Fruit fly (Drosophila melanogaster): ENCODE measurements around the gene CG7945.

The CG7945 gene

dm6 chr3L:15544455-15545415, 20.8 kb upstream of the CG7945 start:
- TF ChIP-seq Dll (optimal IDR thresholded peaks at IDR 0.05) (no peak), EcR (GFP tag; optimal IDR thresholded peaks at IDR 0.05) (peak; percentile 69 to 76)

DNA sequence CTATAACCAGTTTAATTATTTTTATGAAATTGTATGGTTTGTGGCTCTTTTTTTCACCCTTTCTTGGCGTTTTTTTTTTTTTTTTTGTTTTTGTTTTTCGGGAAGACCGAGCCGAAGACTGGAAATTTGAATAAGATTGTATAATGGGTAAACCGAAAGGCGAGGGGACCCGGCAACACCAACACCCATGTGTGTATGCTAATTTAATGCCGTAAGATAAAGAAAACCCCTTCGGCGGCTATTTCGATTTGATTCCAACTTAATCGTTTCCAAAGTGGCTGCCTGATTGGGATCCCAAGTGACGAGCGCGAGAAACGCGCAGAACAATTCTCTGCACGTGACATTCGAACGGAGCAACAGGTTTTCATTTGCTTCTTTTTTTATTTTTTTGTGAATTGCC, 19.5 kb upstream of the CG7945 start:
- TF ChIP-seq usp (GFP tag; optimal IDR thresholded peaks at IDR 0.05) (no peak), pan (optimal IDR thresholded peaks at IDR 0.05) (no peak), psq (optimal IDR thresholded peaks at IDR 0.05) (no peak), CG8478 (optimal IDR thresholded peaks at IDR 0.05) (no peak)

- no peak for TF ChIP-seq psq (optimal IDR thresholded peaks at IDR 0.05)
- TF ChIP-seq EcR (GFP tag; optimal IDR thresholded peaks at IDR 0.05) = no peak
- TF ChIP-seq CG8478 (optimal IDR thresholded peaks at IDR 0.05) = no peak
- no peak for TF ChIP-seq Dll (optimal IDR thresholded peaks at IDR 0.05)
- TF ChIP-seq pan (optimal IDR thresholded peaks at IDR 0.05) = no peak
- TF ChIP-seq usp (GFP tag; optimal IDR thresholded peaks at IDR 0.05) = no peak
Observed at dm6 chr3L:15543049-15543448, 19.1 kb upstream of the CG7945 start.

dm6 chr3L:15541281-15541680, 17.3 kb upstream of the CG7945 start:
- TF ChIP-seq psq (optimal IDR thresholded peaks at IDR 0.05) (no peak), EcR (GFP tag; optimal IDR thresholded peaks at IDR 0.05) (no peak), usp (GFP tag; optimal IDR thresholded peaks at IDR 0.05) (no peak), CG8478 (optimal IDR thresholded peaks at IDR 0.05) (no peak), Dll (optimal IDR thresholded peaks at IDR 0.05) (no peak), pan (optimal IDR thresholded peaks at IDR 0.05) (no peak)

dm6 chr3L:15540682-15541081, 16.7 kb upstream of the CG7945 start:
- TF ChIP-seq psq (optimal IDR thresholded peaks at IDR 0.05) (no peak), usp (GFP tag; optimal IDR thresholded peaks at IDR 0.05) (no peak), EcR (GFP tag; optimal IDR thresholded peaks at IDR 0.05) (no peak), CG8478 (optimal IDR thresholded peaks at IDR 0.05) (no peak), pan (optimal IDR thresholded peaks at IDR 0.05) (no peak)

dm6 chr3L:15539903-15540409, 16.0 kb upstream of the CG7945 start:
- TF ChIP-seq usp (GFP tag; optimal IDR thresholded peaks at IDR 0.05) = no peak
- TF ChIP-seq Dll (optimal IDR thresholded peaks at IDR 0.05) = no peak
- TF ChIP-seq CG8478 (optimal IDR thresholded peaks at IDR 0.05) = no peak
- TF ChIP-seq EcR (GFP tag; optimal IDR thresholded peaks at IDR 0.05) = no peak
- no peak for TF ChIP-seq psq (optimal IDR thresholded peaks at IDR 0.05)
- TF ChIP-seq pan (optimal IDR thresholded peaks at IDR 0.05) = no peak

dm6 chr3L:15538582-15539490, 14.9 kb upstream of the CG7945 start:
- TF ChIP-seq pan (optimal IDR thresholded peaks at IDR 0.05) (no peak), EcR (GFP tag; optimal IDR thresholded peaks at IDR 0.05) (no peak), Dll (optimal IDR thresholded peaks at IDR 0.05) (no peak), usp (GFP tag; optimal IDR thresholded peaks at IDR 0.05) (no peak), CG8478 (optimal IDR thresholded peaks at IDR 0.05) (no peak)

- TF ChIP-seq EcR (GFP tag; optimal IDR thresholded peaks at IDR 0.05) (peak in 1 of 2 experiments; percentile 19), usp (GFP tag; optimal IDR thresholded peaks at IDR 0.05) (no peak)
Observed at dm6 chr3L:15537916-15538581, 14.1 kb upstream of the CG7945 start.

DNA sequence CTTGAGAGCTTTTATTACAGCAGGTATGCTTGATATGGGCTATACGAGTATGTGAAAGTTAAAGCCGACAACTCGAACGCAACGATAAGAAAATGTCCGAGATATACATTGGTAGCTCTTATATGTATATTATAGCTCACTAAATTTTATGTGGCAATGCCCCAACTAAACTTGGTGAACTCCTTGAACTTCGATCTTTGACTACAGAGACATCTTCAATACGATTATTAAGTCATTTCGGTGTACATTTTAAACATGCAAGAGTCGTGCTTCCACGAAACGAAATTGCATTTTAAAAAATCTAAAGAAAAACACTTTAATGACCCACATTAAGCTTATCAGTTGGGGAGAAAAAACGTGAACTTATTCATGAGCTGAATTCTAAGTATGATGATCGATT, 12.6 kb upstream of the CG7945 start:
- TF ChIP-seq Dll (optimal IDR thresholded peaks at IDR 0.05) = no peak
- peak; percentile 1 for TF ChIP-seq pan (optimal IDR thresholded peaks at IDR 0.05)

DNA sequence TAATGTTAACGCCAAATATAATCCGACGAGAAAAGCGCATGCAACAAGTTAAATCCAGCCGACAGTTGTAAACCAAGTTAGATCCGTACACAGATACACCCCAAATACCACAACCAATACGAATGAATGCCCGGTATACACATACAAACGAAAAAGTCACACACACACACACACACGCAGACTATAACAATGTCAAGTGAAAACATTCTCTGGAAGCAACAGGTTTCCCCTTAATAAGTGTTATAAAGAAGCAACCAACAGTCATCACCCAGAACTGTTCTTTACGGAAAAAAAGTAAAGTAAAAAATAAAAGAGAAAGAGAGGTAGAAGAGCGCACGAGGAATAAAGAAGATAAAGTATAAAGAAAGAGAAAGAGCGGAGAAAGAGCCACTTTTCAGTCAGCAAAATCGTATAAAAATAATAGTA, 11.9 kb upstream of the CG7945 start:
- TF ChIP-seq psq (optimal IDR thresholded peaks at IDR 0.05) = no peak
- TF ChIP-seq usp (GFP tag; optimal IDR thresholded peaks at IDR 0.05) = no peak
- no peak for TF ChIP-seq Dll (optimal IDR thresholded peaks at IDR 0.05)
- no peak for TF ChIP-seq CG8478 (optimal IDR thresholded peaks at IDR 0.05)
- TF ChIP-seq EcR (GFP tag; optimal IDR thresholded peaks at IDR 0.05) = no peak
- TF ChIP-seq pan (optimal IDR thresholded peaks at IDR 0.05) = no peak

DNA sequence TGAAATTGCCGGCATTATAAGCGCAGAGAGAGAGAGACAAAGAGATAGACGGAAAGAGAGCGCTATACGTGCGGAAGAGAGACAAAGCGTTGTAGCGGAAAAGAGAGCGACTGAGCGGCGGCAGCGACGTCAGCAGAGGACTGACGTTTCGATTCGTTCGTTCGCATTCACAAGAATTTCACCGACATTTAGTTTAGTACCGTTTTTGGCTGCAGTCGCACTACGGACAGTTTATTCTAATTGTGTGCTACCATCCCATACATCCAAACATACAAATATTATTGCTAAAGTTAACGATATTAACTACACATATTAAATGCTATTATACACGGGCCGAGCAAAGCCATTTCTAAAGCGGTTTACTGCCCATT, 11.3 kb upstream of the CG7945 start, which contains the start of gene CrebA:
CrebA (plus strand) TSS at position 168 of the 371 bp plus-strand sequence.
- TF ChIP-seq pan (optimal IDR thresholded peaks at IDR 0.05) (no peak), EcR (GFP tag; optimal IDR thresholded peaks at IDR 0.05) (no peak), CG8478 (optimal IDR thresholded peaks at IDR 0.05) (no peak), Dll (optimal IDR thresholded peaks at IDR 0.05) (no peak), usp (GFP tag; optimal IDR thresholded peaks at IDR 0.05) (no peak)

Measured in whole organism.